Fruit fly (Drosophila melanogaster): Measurements from ENCODE around the gene CG13085.

Gene CG13085

DNA sequence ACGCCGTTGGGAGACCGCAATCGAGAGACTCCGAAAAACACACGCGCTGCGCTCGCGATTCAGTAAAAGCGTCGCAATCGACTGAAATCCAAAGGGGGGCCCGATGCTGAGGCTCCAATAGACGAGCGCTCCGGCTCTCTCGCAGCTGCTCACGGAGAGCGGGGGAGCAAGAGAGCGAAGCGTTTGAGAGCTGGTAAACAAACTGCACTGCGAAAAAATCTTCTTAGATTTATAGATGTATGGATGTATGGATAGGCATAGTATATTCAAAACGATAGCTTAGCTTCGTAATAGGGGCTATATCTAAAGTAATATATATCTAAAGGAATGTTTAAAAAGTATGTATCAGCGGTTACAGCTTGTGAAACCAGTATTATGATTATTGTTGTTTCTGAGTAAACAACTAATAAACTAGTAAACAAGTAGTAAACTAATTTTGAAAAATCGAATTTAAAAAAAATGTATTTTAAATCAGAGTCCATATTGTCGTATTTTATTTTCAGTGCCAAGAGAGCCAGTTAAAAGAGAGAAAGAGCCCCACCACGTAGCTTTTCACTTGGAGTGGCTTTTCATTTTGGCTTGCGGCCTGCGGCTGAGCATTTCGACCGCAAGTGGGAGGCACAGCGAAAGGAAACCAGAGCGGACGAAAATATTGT lies at the start of gene CG13085, which contains the start of gene Alp12:
Gene CG13085, plus strand, starts transcription at position 584 of the 656 bp plus-strand sequence.
Gene Alp12, plus strand, starts transcription at position 584 of the 656 bp plus-strand sequence.
- TF ChIP-seq CG8478 (optimal IDR thresholded peaks at IDR 0.05): no peak
- TF ChIP-seq CTCF (optimal IDR thresholded peaks at IDR 0.05): no peak

DNA sequence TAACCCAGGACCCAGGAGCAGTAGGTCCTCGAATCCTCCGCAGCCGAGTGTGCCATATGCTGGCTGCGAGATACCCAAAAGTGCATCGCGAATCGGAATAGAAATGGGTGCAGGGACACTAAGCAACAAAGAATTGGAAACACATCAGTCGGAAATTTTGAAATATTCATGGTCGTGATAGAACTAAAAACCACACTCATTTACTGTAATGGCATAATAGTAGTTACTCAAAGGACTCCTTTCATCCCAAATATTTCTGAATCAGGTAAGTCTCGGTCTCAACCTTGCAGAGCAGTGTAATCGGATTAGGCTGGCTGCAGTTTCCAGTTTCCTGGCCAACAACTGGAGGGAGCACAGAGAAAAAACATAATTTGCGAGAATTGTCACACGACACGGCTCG lies 47.7 kb upstream of the CG13085 start:
- TF ChIP-seq CTCF (optimal IDR thresholded peaks at IDR 0.05) (no peak), CG8478 (optimal IDR thresholded peaks at IDR 0.05) (no peak)

DNA sequence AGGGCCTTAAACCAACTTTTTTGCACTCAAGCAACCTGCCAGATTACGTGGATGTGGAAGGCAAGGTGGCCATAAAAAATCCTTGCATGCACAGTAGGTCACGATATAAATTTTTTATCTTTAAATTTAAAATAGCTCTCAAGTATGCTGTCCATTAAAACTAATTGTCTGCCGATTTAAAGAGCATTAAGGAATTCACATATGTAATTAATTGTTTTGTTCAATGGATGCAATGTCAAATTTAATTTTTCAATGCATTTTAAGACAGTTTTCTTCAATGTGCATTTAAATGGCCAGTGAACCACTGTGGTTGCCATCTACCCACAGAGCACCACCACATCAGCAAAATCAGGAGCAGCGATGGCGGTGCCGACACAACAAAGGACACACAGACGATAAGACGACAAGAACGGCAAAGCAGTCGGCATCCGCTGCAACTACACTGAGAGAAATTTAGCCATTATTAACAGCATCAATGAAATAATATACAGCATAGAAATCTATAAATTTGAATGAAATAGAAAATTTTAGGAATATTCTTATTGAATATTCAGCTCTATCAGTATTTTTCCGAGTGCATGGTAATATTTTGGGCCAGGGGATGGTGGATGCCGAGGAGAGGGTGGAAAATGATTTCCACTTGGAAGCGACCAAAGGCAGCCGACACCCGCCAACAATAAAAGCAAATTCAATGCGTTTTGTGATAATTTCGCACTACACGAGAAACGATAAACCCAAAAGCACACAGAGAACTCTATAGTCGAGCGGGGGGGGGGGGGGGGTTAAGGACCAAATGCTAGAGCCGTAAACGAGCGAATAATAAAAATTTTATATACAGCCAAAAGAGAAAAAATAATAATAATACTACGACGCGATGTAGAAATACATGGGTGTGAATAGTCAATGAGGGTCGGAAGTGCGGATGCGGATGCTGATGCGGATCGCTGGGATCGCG lies 46.4 kb upstream of the CG13085 start:
- no peak for TF ChIP-seq CG8478 (optimal IDR thresholded peaks at IDR 0.05)
- no peak for TF ChIP-seq CTCF (optimal IDR thresholded peaks at IDR 0.05)

DNA sequence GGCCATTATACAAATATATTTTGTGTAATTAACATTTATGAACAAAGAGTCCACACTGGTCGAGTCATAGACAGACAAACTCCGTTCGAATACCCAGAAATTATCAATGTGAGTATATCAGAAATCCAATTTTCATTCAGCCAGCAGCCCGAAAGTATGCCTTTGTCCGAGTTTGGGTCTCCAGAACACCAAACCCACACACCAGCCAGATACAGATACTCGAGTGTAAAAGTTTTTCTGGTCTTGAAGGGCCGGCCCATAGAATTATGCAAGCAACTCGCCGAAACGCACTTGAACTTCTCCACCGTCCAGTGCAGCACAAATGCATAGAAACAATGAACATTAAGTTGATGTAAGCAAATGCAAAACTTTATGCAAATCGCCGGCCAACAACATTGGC lies 45.2 kb upstream of the CG13085 start:
- TF ChIP-seq CG8478 (optimal IDR thresholded peaks at IDR 0.05): no peak
- peak; percentile 6 to 45 for TF ChIP-seq CTCF (optimal IDR thresholded peaks at IDR 0.05)

DNA sequence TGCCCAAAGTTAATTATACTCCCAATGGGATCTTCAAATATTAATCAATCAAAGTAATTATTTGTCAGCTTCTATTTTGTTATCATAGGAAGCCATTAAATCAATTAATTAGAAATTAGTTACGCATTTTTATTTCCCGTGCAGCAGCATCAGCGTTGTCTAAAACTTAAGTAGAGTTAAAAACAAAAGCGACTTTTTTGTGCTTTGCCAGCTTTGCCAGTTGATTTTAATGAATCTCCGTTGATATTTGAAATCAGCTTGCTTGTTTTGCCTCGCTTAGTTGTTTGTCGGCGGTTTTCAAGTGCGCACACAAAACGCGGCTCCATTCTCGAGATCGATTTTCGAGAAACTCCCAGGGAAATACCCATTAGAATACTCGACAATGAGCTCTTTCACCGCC lies 43.2 kb upstream of the CG13085 start, which contains the start of gene CG17350:
Gene CG17350, plus strand, starts transcription at position 301 of the 400 bp plus-strand sequence.
- no peak for TF ChIP-seq CG8478 (optimal IDR thresholded peaks at IDR 0.05)
- TF ChIP-seq CTCF (optimal IDR thresholded peaks at IDR 0.05): no peak

DNA sequence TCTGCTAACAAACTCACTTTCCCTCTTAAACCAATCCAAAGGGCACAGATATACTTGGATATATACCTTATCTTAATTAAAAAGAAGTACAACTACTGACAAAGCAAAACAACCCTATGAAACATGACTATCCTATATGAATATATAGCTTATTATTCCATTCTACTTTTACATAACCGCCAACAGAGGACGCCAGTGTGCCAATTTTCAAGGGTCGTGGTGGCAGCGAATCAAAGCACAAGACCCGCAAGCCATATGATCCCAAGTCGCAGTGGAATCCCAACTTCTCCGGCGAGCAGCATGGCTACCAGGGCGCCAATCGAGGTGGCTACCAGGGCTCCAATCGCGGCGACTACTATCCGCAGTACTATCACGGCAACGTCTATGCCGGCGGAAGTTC lies 41.5 kb upstream of the CG13085 start:
- peak; percentile 59 to 67 for TF ChIP-seq CTCF (optimal IDR thresholded peaks at IDR 0.05)
- TF ChIP-seq CG8478 (optimal IDR thresholded peaks at IDR 0.05): no peak

DNA sequence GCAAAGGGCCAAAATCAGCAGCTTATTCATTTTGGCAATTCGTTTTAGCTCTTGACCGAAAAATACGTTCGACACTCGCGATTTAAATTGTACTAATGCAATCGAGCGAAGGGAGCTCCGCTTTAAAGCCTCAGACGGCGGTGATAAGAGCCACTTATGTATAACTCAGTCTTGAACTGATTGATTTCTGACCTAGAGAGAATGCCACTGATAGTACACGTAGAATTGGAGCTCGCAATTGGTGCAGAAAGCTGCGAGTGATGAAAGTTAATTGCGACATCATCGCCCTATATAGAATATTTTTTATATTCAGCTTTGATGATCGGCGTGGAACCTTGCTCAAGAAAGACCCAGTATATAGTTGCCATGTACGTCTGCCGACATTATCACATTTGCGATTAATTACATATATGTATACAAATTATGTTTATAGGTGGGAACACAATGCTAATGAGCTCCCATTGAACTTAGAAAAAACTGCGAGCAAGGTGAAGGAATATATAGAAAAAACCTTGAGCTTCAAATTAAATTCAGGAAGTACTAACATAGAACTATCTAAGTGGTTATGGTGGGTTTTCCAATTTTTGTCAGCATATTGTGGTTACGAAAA lies 37.6 kb upstream of the CG13085 start, which contains the start of gene fon:
Gene fon, minus strand, starts transcription at position 100 of the 610 bp plus-strand sequence.
- no peak for TF ChIP-seq CTCF (optimal IDR thresholded peaks at IDR 0.05)
- no peak for TF ChIP-seq CG8478 (optimal IDR thresholded peaks at IDR 0.05)

DNA sequence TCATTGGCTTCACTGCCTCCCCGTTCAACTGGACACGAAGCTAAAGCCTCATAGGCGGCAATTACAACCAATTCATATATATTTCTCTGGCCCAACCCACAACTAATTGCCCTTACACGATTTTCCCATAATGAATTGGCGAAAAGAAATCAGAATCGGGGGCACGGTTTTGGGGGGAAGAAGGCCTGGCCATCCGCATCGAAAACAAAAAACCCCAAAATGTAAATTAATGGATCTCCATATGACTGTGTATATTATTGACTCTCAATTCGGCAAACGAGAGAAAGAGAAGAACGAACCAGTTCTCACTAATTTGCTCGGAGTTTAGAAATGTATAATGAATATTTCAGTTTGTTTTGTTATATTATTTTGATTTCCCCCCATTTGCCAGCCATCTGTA lies 34.9 kb upstream of the CG13085 start:
- no peak for TF ChIP-seq CTCF (optimal IDR thresholded peaks at IDR 0.05)
- TF ChIP-seq CG8478 (optimal IDR thresholded peaks at IDR 0.05): no peak

DNA sequence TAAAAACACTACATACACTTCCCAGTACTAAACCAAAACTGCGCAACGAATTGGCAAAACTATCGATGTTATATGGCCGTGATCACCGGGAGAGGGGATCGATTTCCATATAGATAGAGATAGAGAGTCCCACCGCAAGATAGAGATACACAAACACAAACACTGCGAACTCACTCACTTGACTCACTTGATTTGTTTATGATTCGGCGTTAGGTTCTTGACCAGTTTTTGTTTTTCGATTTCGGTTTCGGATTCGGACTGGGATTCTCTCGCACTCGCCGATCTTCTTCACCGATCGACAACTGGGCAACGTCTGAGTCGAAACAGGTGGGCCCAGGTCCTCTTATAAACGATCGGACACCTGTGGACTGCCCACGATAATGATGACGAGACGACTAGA lies 34.1 kb upstream of the CG13085 start, which contains the start of gene CG17549:
Gene CG17549, minus strand, starts transcription at position 327 of the 400 bp plus-strand sequence.
- TF ChIP-seq CTCF (optimal IDR thresholded peaks at IDR 0.05) (no peak), CG8478 (optimal IDR thresholded peaks at IDR 0.05) (no peak)

DNA sequence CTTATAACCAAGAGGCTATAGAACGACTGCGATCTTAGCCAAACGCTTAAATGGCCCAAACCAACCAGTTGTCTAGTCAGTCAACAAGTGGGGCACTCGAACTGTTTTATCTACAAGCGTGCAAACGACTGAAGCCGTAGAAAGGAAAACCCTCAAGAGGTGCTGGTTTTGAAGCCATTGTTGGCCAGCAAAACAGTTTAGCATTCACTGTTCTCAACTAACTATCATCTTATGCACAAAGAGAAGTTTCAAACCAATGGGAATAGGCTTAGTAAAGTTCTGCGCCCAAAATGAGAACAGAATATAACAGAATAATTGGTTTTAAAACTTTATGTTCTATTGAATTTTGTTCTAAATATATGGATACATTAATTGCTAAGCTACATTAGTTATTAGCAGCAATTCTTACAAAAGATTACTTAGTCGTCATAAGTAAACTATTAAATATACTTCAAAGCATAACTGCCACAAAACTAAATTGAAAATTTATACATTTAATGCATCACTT lies 30.1 kb upstream of the CG13085 start, which contains the start of gene CG31798:
Gene CG31798, plus strand, starts transcription at position 458 of the 508 bp plus-strand sequence.
- TF ChIP-seq CTCF (optimal IDR thresholded peaks at IDR 0.05) (peak; percentile 54 to 75), CG8478 (optimal IDR thresholded peaks at IDR 0.05) (no peak)

DNA sequence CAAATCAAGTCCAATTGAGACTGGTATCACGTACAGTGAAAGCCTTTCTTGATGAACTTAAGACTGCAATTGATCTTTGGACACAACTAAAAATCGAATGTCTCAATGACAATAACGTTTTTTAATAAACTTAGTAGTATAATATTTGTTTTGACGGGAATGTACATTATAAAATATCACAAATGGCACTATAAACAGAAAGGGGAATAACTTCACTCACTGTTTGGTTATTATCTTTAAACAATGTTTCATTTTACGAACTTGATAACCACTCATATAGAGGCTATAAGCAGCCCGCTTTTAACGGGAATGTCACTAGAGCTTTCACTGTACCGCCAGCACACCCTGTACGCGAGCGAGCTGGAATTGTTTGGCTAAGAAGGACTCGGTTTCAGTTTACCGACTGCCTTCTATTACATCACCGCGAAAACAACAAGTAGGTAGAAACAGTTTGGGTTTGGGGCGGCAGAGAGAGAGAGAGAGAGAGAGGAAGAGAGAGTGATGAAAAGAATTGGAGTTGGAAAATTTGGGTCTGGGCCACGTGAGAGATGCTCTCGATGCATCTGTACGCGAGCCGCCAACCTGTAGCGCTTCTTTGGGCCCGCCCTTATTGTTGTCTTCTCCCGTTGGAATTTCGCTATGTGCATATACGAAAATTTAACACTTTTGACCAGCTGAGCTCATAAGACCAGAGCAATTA lies 26.1 kb upstream of the CG13085 start:
- TF ChIP-seq CTCF (optimal IDR thresholded peaks at IDR 0.05): no peak
- no peak for TF ChIP-seq CG8478 (optimal IDR thresholded peaks at IDR 0.05)

DNA sequence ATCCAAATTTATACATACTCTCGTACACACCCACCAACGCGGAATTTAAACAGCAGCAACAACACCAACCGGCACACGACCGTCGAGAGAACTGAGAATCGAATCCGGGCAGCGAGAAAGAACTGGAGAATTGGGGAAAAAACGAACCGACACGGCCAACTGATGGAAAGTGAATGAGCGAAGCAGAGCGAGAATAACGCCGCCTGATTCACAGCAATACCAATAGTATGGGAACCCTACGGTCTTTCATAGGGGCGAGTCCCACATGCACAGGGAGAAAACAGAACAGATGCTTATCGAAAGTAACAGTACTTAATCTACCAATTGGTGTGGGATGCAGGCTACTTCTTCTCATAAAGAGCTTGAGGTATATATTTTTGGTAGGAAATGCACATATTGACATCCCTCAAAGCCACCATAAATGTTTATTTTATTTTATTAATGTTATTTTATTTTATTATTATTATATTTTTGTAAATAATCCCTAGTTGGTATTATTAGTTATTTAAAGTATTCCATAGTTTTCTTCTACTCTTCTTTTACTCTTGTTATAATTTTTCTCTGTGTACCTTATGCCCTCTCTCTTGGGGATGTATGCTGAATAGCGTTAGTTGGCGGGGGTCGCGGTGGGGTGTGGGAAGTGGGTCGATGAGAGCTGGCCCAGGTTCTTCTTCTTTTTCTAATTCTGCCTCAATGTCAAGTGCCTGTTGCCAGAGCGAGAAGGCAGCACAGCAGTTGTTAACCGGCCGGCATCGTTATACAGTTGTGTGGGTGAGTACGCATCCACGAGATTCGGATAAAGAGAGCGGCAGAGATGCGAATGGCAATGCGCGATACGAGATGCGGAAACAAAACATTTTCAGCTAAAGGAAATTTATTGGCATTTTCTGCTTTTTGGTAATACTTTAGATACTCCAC lies 25.3 kb upstream of the CG13085 start, which contains the start of gene CG17544:
Gene CG17544, minus strand, starts transcription at position 177 of the 918 bp plus-strand sequence.
- TF ChIP-seq CTCF (optimal IDR thresholded peaks at IDR 0.05) (no peak), CG8478 (optimal IDR thresholded peaks at IDR 0.05) (no peak)

DNA sequence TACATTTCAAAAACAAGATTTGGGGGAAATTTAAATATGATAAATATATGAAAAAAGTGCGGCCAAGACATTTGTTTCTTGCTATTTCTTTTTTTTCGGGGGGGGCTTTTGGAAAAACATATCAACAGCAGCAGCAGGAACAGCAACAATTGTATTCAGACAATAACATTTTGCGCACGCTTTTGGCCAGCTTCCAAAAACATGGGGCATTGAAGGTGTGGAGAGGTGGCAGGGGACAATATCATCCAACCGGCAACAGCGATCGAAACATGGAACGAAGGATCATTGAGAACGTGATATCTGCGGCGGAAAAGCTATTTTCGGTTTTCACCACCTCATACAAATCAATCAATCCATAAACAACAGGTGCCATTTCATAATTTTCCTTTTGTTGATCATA lies 21.9 kb upstream of the CG13085 start:
- TF ChIP-seq CTCF (optimal IDR thresholded peaks at IDR 0.05) (no peak), CG8478 (optimal IDR thresholded peaks at IDR 0.05) (no peak)
